Worm (Caenorhabditis elegans): ENCODE data around the gene ckk-1.
A peak's percentile ranks its signal among the peaks of the same experiment; 100 is the strongest.

Gene ckk-1

ce11 chrIII:5615675-5616074 is 19.6 kb upstream of the ckk-1 start:
- TF ChIP-seq F13H6.1 (tag; optimal IDR thresholded peaks at IDR 0.05) (no peak), nhr-11 (tag; optimal IDR thresholded peaks at IDR 0.05) (no peak), ZK546.5 (tag; optimal IDR thresholded peaks at IDR 0.05) (no peak), peb-1 (tag; optimal IDR thresholded peaks at IDR 0.05) (no peak), snpc-4 (tag; optimal IDR thresholded peaks at IDR 0.05) (no peak), fos-1 (tag; optimal IDR thresholded peaks at IDR 0.05) (no peak), ztf-1 (GFP tag; conservative IDR thresholded peaks at IDR 0.05) (no peak), mab-5 (tag; optimal IDR thresholded peaks at IDR 0.05) (no peak), elt-3 (tag; optimal IDR thresholded peaks at IDR 0.05) (no peak), unc-39 (tag; optimal IDR thresholded peaks at IDR 0.05) (no peak), ceh-82 (tag; optimal IDR thresholded peaks at IDR 0.05) (no peak), lin-11 (tag; optimal IDR thresholded peaks at IDR 0.05) (no peak), blmp-1 (tag; optimal IDR thresholded peaks at IDR 0.05; ENCODE audit: insufficient read depth) (no peak), unc-55 (GFP tag; optimal IDR thresholded peaks at IDR 0.05) (no peak), ama-1 (optimal IDR thresholded peaks at IDR 0.05) (no peak), mdl-1 (tag; optimal IDR thresholded peaks at IDR 0.05) (no peak), nhr-21 (tag; optimal IDR thresholded peaks at IDR 0.05) (no peak), sma-3 (GFP tag; optimal IDR thresholded peaks at IDR 0.05) (no peak), R02D3.7 (tag; optimal IDR thresholded peaks at IDR 0.05) (no peak)

ce11 chrIII:5620186-5620585 is 15.1 kb upstream of the ckk-1 start:
- TF ChIP-seq ztf-4 (tag; optimal IDR thresholded peaks at IDR 0.05) (peak; percentile 4), nhr-237 (tag; optimal IDR thresholded peaks at IDR 0.05) (no peak)

- TF ChIP-seq snpc-4 (tag; optimal IDR thresholded peaks at IDR 0.05): peak; percentile 39
- no peak for TF ChIP-seq nhr-77 (tag; optimal IDR thresholded peaks at IDR 0.05)
- TF ChIP-seq lin-13 (GFP tag; optimal IDR thresholded peaks at IDR 0.05): peak; percentile 58
- TF ChIP-seq skn-1 (tag; optimal IDR thresholded peaks at IDR 0.05): no peak
- peak; percentile 82 for TF ChIP-seq sma-9 (GFP tag; optimal IDR thresholded peaks at IDR 0.05)
- no peak for TF ChIP-seq sma-9 (tag; optimal IDR thresholded peaks at IDR 0.05)
- peak; percentile 59 for TF ChIP-seq sem-4 (tag; optimal IDR thresholded peaks at IDR 0.05)
- TF ChIP-seq nhr-23 (tag; optimal IDR thresholded peaks at IDR 0.05): no peak
- TF ChIP-seq nhr-237 (tag; optimal IDR thresholded peaks at IDR 0.05): no peak
- TF ChIP-seq peb-1 (tag; optimal IDR thresholded peaks at IDR 0.05): no peak
- TF ChIP-seq nhr-129 (tag; optimal IDR thresholded peaks at IDR 0.05): peak; percentile 84
- no peak for TF ChIP-seq elt-1 (tag; optimal IDR thresholded peaks at IDR 0.05)
- no peak for TF ChIP-seq unc-39 (tag; optimal IDR thresholded peaks at IDR 0.05)
- TF ChIP-seq crh-2 (tag; optimal IDR thresholded peaks at IDR 0.05): peak; percentile 85
- TF ChIP-seq ama-1 (optimal IDR thresholded peaks at IDR 0.05): no peak
- no peak for TF ChIP-seq mbf-1 (tag; optimal IDR thresholded peaks at IDR 0.05)
- no peak for TF ChIP-seq ceh-82 (tag; optimal IDR thresholded peaks at IDR 0.05)
- peak; percentile 66 for TF ChIP-seq ztf-4 (tag; optimal IDR thresholded peaks at IDR 0.05)
- TF ChIP-seq C34F6.9 (tag; optimal IDR thresholded peaks at IDR 0.05): peak; percentile 93
- peak; percentile 88 for TF ChIP-seq unc-55 (GFP tag; optimal IDR thresholded peaks at IDR 0.05)
- peak; percentile 78 for TF ChIP-seq blmp-1 (tag; optimal IDR thresholded peaks at IDR 0.05; ENCODE audit: insufficient read depth)
- no peak for TF ChIP-seq lin-39 (tag; optimal IDR thresholded peaks at IDR 0.05)
- TF ChIP-seq gmeb-1 (tag; optimal IDR thresholded peaks at IDR 0.05): no peak
- TF ChIP-seq lin-11 (tag; optimal IDR thresholded peaks at IDR 0.05): peak; percentile 73
- TF ChIP-seq Y55F3AM.14 (GFP tag; optimal IDR thresholded peaks at IDR 0.05): peak; percentile 7
- peak; percentile 41 for TF ChIP-seq sma-3 (GFP tag; optimal IDR thresholded peaks at IDR 0.05)
- TF ChIP-seq fos-1 (tag; optimal IDR thresholded peaks at IDR 0.05): peak; percentile 80
- TF ChIP-seq R02D3.7 (tag; optimal IDR thresholded peaks at IDR 0.05): no peak
- no peak for TF ChIP-seq ceh-16 (tag; optimal IDR thresholded peaks at IDR 0.05)
- no peak for TF ChIP-seq aly-2 (tag; optimal IDR thresholded peaks at IDR 0.05)
- no peak for TF ChIP-seq nhr-11 (tag; optimal IDR thresholded peaks at IDR 0.05)
- peak; percentile 56 for TF ChIP-seq nhr-6 (tag; optimal IDR thresholded peaks at IDR 0.05)
- peak; percentile 74 for TF ChIP-seq egl-27 (tag; optimal IDR thresholded peaks at IDR 0.05)
- no peak for TF ChIP-seq alr-1 (tag; optimal IDR thresholded peaks at IDR 0.05)
- TF ChIP-seq lsy-2 (tag; optimal IDR thresholded peaks at IDR 0.05): peak; percentile 18 to 75
- TF ChIP-seq elt-3 (tag; optimal IDR thresholded peaks at IDR 0.05): no peak
- TF ChIP-seq zag-1 (tag; optimal IDR thresholded peaks at IDR 0.05): peak; percentile 21
- no peak for TF ChIP-seq ztf-11 (tag; optimal IDR thresholded peaks at IDR 0.05)
- no peak for TF ChIP-seq ztf-1 (GFP tag; conservative IDR thresholded peaks at IDR 0.05)
- peak; percentile 29 to 75 for TF ChIP-seq mdl-1 (tag; optimal IDR thresholded peaks at IDR 0.05)
- no peak for TF ChIP-seq unc-62 (GFP tag; optimal IDR thresholded peaks at IDR 0.05)
- TF ChIP-seq mab-5 (tag; optimal IDR thresholded peaks at IDR 0.05): no peak
- peak; percentile 85 for TF ChIP-seq F13H6.1 (tag; optimal IDR thresholded peaks at IDR 0.05)
- peak; percentile 58 for TF ChIP-seq nhr-21 (tag; optimal IDR thresholded peaks at IDR 0.05)
- peak; percentile 44 for TF ChIP-seq nhr-25 (tag; optimal IDR thresholded peaks at IDR 0.05)
- TF ChIP-seq nhr-10 (tag; optimal IDR thresholded peaks at IDR 0.05): no peak
- TF ChIP-seq dmd-4 (tag; optimal IDR thresholded peaks at IDR 0.05): no peak
- no peak for TF ChIP-seq ZK546.5 (tag; optimal IDR thresholded peaks at IDR 0.05)
- no peak for TF ChIP-seq nhr-12 (tag; optimal IDR thresholded peaks at IDR 0.05)
Observed at ce11 chrIII:5621236-5621635, 14.0 kb upstream of the ckk-1 start.

Measured in whole organism, L2 larva.